Worm (Caenorhabditis elegans) whole organism, L4/young adult: ENCODE data around the gene glt-4.

ENCODE experiments used
- W03F9.2 ChIP-seq: fragments of 150-350 bp; optimal IDR thresholded peaks from 2 replicates; lab custom pipeline; 2014; ENCODE audit warnings: missing biosample characterization, missing genetic modification characterization
- dao-5 ChIP-seq: sonication (generic microtip); optimal IDR thresholded peaks from 2 replicates; lab custom pipeline; 2016; ENCODE audit warnings: missing genotype, missing genetic modification characterization, moderate library complexity, missing compliant biosample characterization
- him-1 ChIP-seq: sonication (generic microtip); optimal IDR thresholded peaks from 2 replicates; lab custom pipeline; 2016; ENCODE audit warnings: missing genotype, missing genetic modification reagents, missing genetic modification characterization, missing compliant biosample characterization

Gene glt-4

DNA sequence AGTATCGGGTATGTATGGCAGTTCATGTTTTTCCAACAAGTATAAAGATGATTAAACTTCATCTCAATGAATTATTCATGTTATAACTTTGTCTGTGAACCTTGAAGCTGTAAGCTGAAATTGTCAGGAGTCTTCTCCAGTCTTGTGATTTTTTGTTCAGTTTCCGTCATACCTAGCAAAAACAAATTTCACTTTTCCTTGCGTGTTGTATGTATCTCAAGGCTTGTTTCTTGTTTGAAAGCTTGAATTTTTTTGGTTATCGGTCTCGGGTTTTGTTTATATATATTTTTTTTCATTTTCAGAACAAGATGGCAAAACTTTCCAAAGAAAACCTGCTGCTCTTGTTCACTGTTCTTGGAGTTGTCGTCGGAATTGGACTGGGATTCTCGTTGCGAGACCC is at the start of gene glt-4:
Gene glt-4 (plus strand): TSS at position 301 of the 400 bp plus-strand sequence.
- TF ChIP-seq W03F9.2 (tag; lab: Kevin White, UChicago) (no peak), dao-5 (tag; lab: Kevin White, UChicago) (no peak), him-1 (tag; lab: Kevin White, UChicago) (no peak)

- TF ChIP-seq dao-5 (tag; lab: Kevin White, UChicago) (no peak), him-1 (tag; lab: Kevin White, UChicago) (no peak), W03F9.2 (tag; lab: Kevin White, UChicago) (no peak)
Measured at ce11 chrX:6353763-6354162, 49.5 kb upstream of the glt-4 start.

DNA sequence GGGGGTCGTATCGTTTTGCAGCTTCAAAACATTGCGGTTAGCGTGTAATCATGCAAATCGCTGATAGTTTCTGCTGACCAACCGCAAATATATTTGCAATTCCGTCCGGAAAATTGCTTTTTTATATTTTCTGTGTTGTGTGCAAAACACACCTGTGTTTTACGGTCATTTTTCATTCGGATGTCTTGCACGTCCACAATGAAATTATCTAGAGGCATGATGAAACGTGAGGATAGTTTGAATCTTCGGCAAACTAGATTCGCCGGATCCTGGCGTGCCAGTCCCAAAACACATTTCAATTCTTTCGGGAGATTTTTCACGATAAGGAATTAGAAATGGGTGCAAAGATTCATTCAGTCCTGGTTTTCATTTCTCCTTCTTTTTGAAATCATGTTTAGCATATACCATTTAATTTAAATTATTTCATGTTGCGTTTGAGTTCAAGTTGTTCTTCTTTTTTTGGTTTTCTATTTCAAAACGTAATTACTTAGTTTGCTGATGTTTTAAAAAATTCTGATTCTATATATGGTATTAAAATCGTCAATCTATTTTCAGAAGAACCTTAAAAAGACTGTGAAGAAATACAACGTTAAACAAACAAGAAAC is 48.1 kb upstream of the glt-4 start, which contains the start of gene C03B1.5:
Gene C03B1.5 (plus strand): TSS at position 556 of the 606 bp plus-strand sequence.
- TF ChIP-seq W03F9.2 (tag; lab: Kevin White, UChicago) (no peak), him-1 (tag; lab: Kevin White, UChicago) (no peak), dao-5 (tag; lab: Kevin White, UChicago) (no peak)

DNA sequence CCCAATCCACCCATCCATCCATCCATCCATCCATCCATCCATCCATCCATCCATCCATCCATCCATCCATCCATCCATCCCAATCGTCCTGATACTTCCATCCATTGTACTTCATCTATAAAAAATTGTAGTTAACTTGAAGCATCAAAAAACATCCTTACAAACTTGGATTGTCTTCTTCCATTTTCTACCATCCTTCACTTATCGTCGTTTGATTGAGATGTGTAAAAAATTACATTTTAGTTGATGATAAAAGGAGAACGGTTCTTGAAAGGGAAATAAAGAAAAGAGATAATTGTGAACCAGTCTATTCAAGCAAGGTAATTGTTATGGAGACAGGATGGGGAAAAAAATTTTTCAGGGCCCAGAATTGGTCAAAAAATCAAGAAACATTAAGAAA is 45.5 kb upstream of the glt-4 start, which contains the start of gene C03B1.10:
Gene C03B1.10 (minus strand): TSS at position 101 of the 400 bp plus-strand sequence.
- TF ChIP-seq him-1 (tag; lab: Kevin White, UChicago) (no peak), dao-5 (tag; lab: Kevin White, UChicago) (no peak), W03F9.2 (tag; lab: Kevin White, UChicago) (no peak)

DNA sequence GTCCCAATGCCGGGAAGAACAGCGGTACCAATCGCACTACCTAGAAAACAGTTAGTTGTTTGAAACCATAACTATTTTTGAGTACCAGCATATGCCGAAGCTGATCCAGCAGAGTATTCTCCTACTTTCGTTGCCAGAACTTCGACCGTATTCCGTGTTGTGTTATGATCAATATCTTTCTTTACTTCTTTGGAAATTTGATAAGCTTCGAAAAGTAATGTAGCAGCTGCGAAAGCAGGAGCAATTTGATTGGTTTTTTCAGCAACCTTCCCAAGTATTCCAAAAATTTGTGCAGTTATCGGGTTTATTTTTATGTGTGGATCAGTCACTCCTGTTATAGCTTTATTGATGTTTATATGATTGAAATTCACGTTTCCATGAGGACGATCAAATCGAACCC is 43.1 kb upstream of the glt-4 start:
- TF ChIP-seq him-1 (tag; lab: Kevin White, UChicago) (no peak), dao-5 (tag; lab: Kevin White, UChicago) (no peak), W03F9.2 (tag; lab: Kevin White, UChicago) (no peak)

- TF ChIP-seq him-1 (tag; lab: Kevin White, UChicago), result no peak
- no peak for TF ChIP-seq dao-5 (tag; lab: Kevin White, UChicago)
- no peak for TF ChIP-seq W03F9.2 (tag; lab: Kevin White, UChicago)
Measured at ce11 chrX:6360658-6361057, 42.6 kb upstream of the glt-4 start, which contains the start of gene C03B1.14. C03B1.14 (minus strand) TSS chrX:6360758.

DNA sequence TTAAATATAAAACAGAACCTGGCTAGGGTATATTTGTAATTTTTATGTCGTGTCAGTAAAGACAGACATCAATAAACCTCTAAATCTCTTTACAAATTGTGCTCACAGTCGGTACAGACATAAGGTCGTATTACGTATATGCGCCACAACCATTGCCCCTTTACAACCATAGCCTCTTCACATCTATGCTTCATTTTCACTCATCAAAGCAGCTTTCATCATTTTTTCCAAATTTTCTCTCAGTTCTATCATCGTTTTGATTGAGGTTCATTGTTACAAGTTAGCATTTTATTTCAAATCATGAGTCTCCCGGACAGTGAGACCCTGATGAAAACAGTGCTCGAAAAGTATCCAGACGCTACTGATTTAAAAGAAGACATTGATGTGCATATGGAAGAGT is 39.0 kb upstream of the glt-4 start, which contains the start of gene C03B1.4:
Gene C03B1.4 (plus strand): TSS at position 301 of the 400 bp plus-strand sequence.
- TF ChIP-seq W03F9.2 (tag; lab: Kevin White, UChicago) (no peak), him-1 (tag; lab: Kevin White, UChicago) (no peak), dao-5 (tag; lab: Kevin White, UChicago) (no peak)

ce11 chrX:6365715-6366114 is 37.5 kb upstream of the glt-4 start, which contains the start of gene C03B1.3:
C03B1.3 (plus strand) TSS chrX:6366015.
- TF ChIP-seq him-1 (tag; lab: Kevin White, UChicago), result no peak
- no peak for TF ChIP-seq dao-5 (tag; lab: Kevin White, UChicago)
- TF ChIP-seq W03F9.2 (tag; lab: Kevin White, UChicago), result no peak

DNA sequence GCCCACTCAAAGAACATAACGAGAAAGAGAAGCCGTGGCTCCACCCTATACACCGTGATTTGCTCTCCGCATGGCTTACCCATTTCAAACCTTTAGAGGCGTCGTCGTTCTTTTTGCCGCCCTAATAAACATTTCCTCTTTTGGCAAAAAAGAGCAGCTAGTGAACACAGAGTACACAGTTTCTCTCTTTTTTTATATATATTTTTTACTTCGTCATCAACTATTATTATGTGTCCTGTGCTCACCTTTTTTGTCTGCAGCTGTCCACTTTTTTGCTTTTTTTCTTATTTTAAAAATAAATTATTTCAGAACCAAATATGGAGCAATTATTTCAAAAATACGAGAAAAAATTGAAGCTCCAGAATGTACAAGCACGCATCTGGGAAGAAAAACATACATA is 33.5 kb upstream of the glt-4 start, which contains the start of gene C03B1.2:
Gene C03B1.2 (plus strand): TSS at position 301 of the 400 bp plus-strand sequence.
- TF ChIP-seq W03F9.2 (tag; lab: Kevin White, UChicago), result no peak
- no peak for TF ChIP-seq dao-5 (tag; lab: Kevin White, UChicago)
- no peak for TF ChIP-seq him-1 (tag; lab: Kevin White, UChicago)

DNA sequence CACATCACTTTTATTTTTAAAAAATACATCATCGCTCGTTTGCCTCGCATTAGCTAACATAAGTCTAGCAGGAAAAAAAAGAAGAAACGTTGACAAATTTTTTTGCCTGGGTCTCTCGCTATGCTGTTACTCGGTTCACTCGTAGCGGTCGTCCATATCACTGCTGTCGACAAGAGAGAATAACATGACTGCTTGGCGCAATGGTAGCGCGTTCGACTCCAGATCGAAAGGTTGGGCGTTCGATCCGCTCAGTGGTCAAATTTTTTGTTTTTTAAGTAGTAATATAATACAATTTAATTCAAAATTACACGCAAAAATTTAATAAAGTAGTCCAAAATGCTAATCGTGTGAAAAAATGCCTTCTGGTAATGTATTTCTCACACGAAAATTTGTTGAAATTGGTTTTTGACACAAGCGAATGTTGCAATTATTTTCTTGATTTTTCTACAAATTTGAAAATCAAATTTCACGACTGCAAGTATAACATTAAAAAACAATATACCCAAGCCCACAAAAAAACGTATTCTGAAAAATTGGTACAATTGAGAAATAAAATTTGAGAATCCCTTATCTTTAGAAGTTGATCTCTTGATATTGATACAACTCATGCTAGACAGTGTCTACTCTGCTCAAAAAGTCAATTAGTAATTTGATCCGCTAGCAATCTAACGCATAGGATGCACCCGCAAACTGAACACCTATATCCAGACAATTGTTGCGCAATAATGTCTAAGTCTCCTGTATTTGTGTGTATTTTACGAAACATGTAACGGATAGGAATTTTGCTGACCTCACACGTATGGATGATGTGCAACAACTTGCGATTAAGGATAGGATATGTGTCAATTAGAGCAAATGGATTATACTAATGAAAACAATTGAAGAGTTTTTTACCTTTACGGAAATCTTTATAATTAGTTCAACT is 31.8 kb upstream of the glt-4 start:
- peak; percentile 64 for TF ChIP-seq dao-5 (tag; lab: Kevin White, UChicago)
- no peak for TF ChIP-seq him-1 (tag; lab: Kevin White, UChicago)
- peak; percentile 3 for TF ChIP-seq W03F9.2 (tag; lab: Kevin White, UChicago)

DNA sequence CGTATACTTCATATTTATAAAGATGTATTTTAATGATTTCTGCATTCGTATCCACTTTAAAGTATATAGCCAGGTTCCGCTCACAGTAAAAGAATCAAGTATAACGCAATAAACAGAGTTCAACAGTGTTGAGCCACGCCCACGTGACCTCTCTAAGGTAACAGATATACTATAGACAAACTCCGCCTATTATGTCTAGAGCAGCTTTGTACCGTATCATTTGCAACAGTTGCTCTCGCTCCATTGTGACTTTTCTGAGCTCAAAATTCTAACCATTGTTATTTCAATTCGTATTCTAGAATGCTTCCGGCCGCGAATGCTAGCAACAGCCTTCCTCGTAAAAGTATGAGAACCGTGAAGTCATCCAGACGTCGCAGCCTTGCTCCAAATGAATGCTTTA is 29.9 kb upstream of the glt-4 start, which contains the start of gene C03B1.17:
Gene C03B1.17 (plus strand): TSS at position 301 of the 400 bp plus-strand sequence.
- TF ChIP-seq dao-5 (tag; lab: Kevin White, UChicago), result no peak
- TF ChIP-seq W03F9.2 (tag; lab: Kevin White, UChicago), result no peak
- TF ChIP-seq him-1 (tag; lab: Kevin White, UChicago), result no peak

DNA sequence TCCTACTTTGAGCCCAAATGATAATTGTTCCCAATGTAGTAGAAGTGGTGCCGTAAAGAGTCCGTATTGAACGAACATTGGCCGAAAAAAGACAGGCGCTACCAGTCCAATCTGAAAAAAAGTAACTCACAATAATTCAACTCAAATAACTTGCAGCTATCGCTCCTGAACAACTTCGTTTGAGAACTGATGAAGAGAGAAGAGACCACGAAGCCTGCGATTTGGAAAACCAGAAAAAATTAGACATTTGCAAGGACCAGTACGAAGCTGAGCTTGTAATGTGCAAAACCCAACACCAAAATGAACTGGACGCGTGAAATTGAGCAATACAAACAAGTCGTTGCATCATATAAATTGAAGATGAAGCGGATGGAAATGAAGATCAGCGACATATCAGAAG is 28.8 kb upstream of the glt-4 start, which contains the start of gene C03B1.1:
Gene C03B1.1 (plus strand): TSS at position 301 of the 400 bp plus-strand sequence.
- TF ChIP-seq dao-5 (tag; lab: Kevin White, UChicago), result no peak
- TF ChIP-seq W03F9.2 (tag; lab: Kevin White, UChicago), result no peak
- TF ChIP-seq him-1 (tag; lab: Kevin White, UChicago), result no peak
